Worm (Caenorhabditis elegans) whole organism, L4 larva: Measurements from ENCODE around the gene cdk-1.

Source experiments
- D1046.2 ChIP-seq: fragments of 200-800 bp; sonication (Bioruptor generic); IDR thresholded peaks from 2 replicates; pipeline ENCODE4 v1.3.6; 2022; ENCODE audit warnings: missing genetic modification characterization, missing compliant biosample characterization
- F10B5.3 ChIP-seq: sonication (generic microtip); optimal IDR thresholded peaks from 2 replicates; lab custom pipeline; 2016; ENCODE audit warnings: mild to moderate bottlenecking, missing genetic modification characterization, missing compliant biosample characterization
- F37D6.2 ChIP-seq: sonication (generic microtip); optimal IDR thresholded peaks from 2 replicates; lab custom pipeline; 2016; ENCODE audit warnings: mild to moderate bottlenecking, missing genetic modification characterization, missing compliant biosample characterization
- F49E8.2 ChIP-seq: sonication (generic microtip); optimal IDR thresholded peaks from 2 replicates; lab custom pipeline; 2016; ENCODE audit warnings: missing compliant biosample characterization, mild to moderate bottlenecking, missing genetic modification characterization, borderline replicate concordance
- T20F7.1 ChIP-seq: fragments of 200-800 bp; sonication (Bioruptor generic); optimal IDR thresholded peaks from 2 replicates; lab custom pipeline; 2018; ENCODE audit warnings: mild to moderate bottlenecking, missing genetic modification characterization, missing compliant biosample characterization
- T26A8.4 ChIP-seq: fragments of 200-800 bp; sonication (Bioruptor generic); IDR thresholded peaks from 2 replicates; pipeline ENCODE4 v1.3.6; 2022; ENCODE audit warnings: missing genetic modification characterization, missing compliant biosample characterization
- Y5F2A.4 ChIP-seq: fragments of 200-800 bp; sonication (Bioruptor generic); optimal IDR thresholded peaks from 2 replicates; lab custom pipeline; 2018; ENCODE audit warnings: mild to moderate bottlenecking, missing genetic modification characterization, missing compliant biosample characterization
- Y75B8A.6 ChIP-seq: fragments of 200-800 bp; sonication (Bioruptor generic); IDR thresholded peaks from 2 replicates; pipeline ENCODE4 v1.3.6; 2022; ENCODE audit warnings: missing genetic modification reagents, missing genetic modification characterization, missing compliant biosample characterization
- aha-1 ChIP-seq: fragments of 150-350 bp; peaks from one replicate; lab custom pipeline; 2014; ENCODE audit warnings: missing biosample characterization, missing genetic modification characterization
- ama-1 ChIP-seq: fragments of 150-350 bp; optimal IDR thresholded peaks from 2 replicates; lab custom pipeline; 2014; ENCODE audit warnings: inconsistent platforms, mixed read lengths
- attf-4 ChIP-seq: sonication (generic microtip); optimal IDR thresholded peaks from 3 replicates; lab custom pipeline; 2017; ENCODE audit warnings: missing biosample characterization, missing genetic modification characterization
- ceh-82 ChIP-seq: sonication (generic microtip); optimal IDR thresholded peaks from 2 replicates; lab custom pipeline; 2017; ENCODE audit warnings: missing biosample characterization, missing genetic modification characterization
- daf-12 ChIP-seq: fragments of 150-350 bp; optimal IDR thresholded peaks from 2 replicates; lab custom pipeline; 2014; ENCODE audit warnings: missing biosample characterization, missing genetic modification reagents, missing genetic modification characterization
- daf-16 ChIP-seq, 3 experiments: sonication (generic microtip); optimal IDR thresholded peaks; 2 replicates each; lab custom pipeline; 2016 to 2017; ENCODE audit warnings: missing genetic modification characterization in 3 of 3, missing genetic modification reagents in 3 of 3, mild to moderate bottlenecking in 2 of 3, missing compliant biosample characterization in 2 of 3, missing biosample characterization in 1 of 3, moderate library complexity in 1 of 3
- daf-19 ChIP-seq: fragments of 200-800 bp; sonication (Bioruptor generic); conservative IDR thresholded peaks from 2 replicates; pipeline ENCODE4 v1.3.6; 2022; ENCODE audit warnings: missing genetic modification characterization, missing compliant biosample characterization
- dmd-6 ChIP-seq: fragments of 200-800 bp; sonication (Bioruptor generic); IDR thresholded peaks from 2 replicates; pipeline ENCODE4 v1.3.6; 2022; ENCODE audit warnings: missing genetic modification reagents, missing genetic modification characterization, missing compliant biosample characterization
- dmd-8 ChIP-seq: fragments of 200-800 bp; sonication (Bioruptor generic); IDR thresholded peaks from 2 replicates; pipeline ENCODE4 v1.3.6; 2022; ENCODE audit warnings: missing genetic modification characterization, missing compliant biosample characterization
- duxl-1 ChIP-seq: sonication (generic microtip); optimal IDR thresholded peaks from 2 replicates; lab custom pipeline; 2016; ENCODE audit warnings: mild to moderate bottlenecking, missing genetic modification characterization, moderate library complexity, missing compliant biosample characterization; ENCODE audit not compliant: poor library complexity
- dve-1 ChIP-seq: sonication (generic microtip); optimal IDR thresholded peaks from 2 replicates; lab custom pipeline; 2017; ENCODE audit warnings: antibody characterized with exemption, mild to moderate bottlenecking, missing genetic modification characterization, missing compliant biosample characterization; ENCODE audit not compliant: insufficient read depth
- egl-43 ChIP-seq: fragments of 200-800 bp; sonication (Bioruptor generic); IDR thresholded peaks from 2 replicates; pipeline ENCODE4 v1.3.6; 2022; ENCODE audit warnings: missing genetic modification reagents, missing genetic modification characterization, missing compliant biosample characterization
- fkh-10 ChIP-seq: fragments of 150-350 bp; optimal IDR thresholded peaks from 2 replicates; lab custom pipeline; 2014; ENCODE audit warnings: missing biosample characterization, missing genetic modification reagents, missing genetic modification characterization
- hif-1 ChIP-seq, 2 experiments: sonication (generic microtip); optimal IDR thresholded peaks; 2 replicates each; lab custom pipeline; 2016 to 2017; ENCODE audit warnings: missing compliant biosample characterization in 2 of 2, missing genetic modification characterization in 2 of 2, missing genetic modification reagents in 2 of 2, missing genotype in 2 of 2, mild to moderate bottlenecking in 1 of 2
- hlh-11 ChIP-seq: fragments of 200-800 bp; sonication (Bioruptor generic); optimal IDR thresholded peaks from 2 replicates; lab custom pipeline; 2018; ENCODE audit warnings: mild to moderate bottlenecking, missing genetic modification characterization, missing compliant biosample characterization
- hlh-30 ChIP-seq: sonication (generic microtip); optimal IDR thresholded peaks from 2 replicates; lab custom pipeline; 2017; ENCODE audit warnings: antibody characterized with exemption, mild to moderate bottlenecking, missing genetic modification characterization, missing compliant biosample characterization; ENCODE audit not compliant: insufficient read depth
- hmg-1.1 ChIP-seq: fragments of 200-800 bp; sonication (Bioruptor generic); IDR thresholded peaks from 2 replicates; pipeline ENCODE4 v1.3.6; 2022; ENCODE audit warnings: missing genetic modification reagents, missing genetic modification characterization, missing compliant biosample characterization
- lim-7 ChIP-seq: fragments of 200-800 bp; sonication (Bioruptor generic); IDR thresholded peaks from 2 replicates; pipeline ENCODE4 v1.3.6; 2022; ENCODE audit warnings: missing genetic modification characterization, missing compliant biosample characterization
- lin-15B ChIP-seq: fragments of 150-350 bp; sonication (generic microtip); optimal IDR thresholded peaks from 3 replicates; lab custom pipeline; 2014; ENCODE audit warnings: missing biosample characterization, missing genetic modification characterization
- madf-5 ChIP-seq, 2 experiments: fragments of 200-800 bp; sonication (Bioruptor generic); IDR thresholded peaks; 2 replicates each; pipeline ENCODE4 v1.3.6; 2022; ENCODE audit warnings: missing compliant biosample characterization in 2 of 2, missing genetic modification characterization in 2 of 2
- madf-9 ChIP-seq: fragments of 200-800 bp; sonication (Bioruptor generic); conservative IDR thresholded peaks from 2 replicates; pipeline ENCODE4 v1.3.6; 2022; ENCODE audit warnings: missing genetic modification reagents, missing genetic modification characterization, missing compliant biosample characterization
- mxl-3 ChIP-seq: fragments of 200-800 bp; sonication (Bioruptor generic); optimal IDR thresholded peaks from 2 replicates; lab custom pipeline; 2018; ENCODE audit warnings: mild to moderate bottlenecking, missing genetic modification characterization, missing compliant biosample characterization
- nhr-10 ChIP-seq: fragments of 150-350 bp; optimal IDR thresholded peaks from 2 replicates; lab custom pipeline; 2014; ENCODE audit warnings: missing biosample characterization, missing genetic modification characterization
- nhr-102 ChIP-seq: sonication (generic microtip); optimal IDR thresholded peaks from 2 replicates; lab custom pipeline; 2016; ENCODE audit warnings: mild to moderate bottlenecking, missing genetic modification characterization, moderate library complexity, missing compliant biosample characterization
- nhr-11 ChIP-seq: fragments of 150-350 bp; optimal IDR thresholded peaks from 2 replicates; lab custom pipeline; 2014; ENCODE audit warnings: missing biosample characterization, missing genetic modification characterization
- nhr-237 ChIP-seq: sonication (generic microtip); optimal IDR thresholded peaks from 2 replicates; lab custom pipeline; 2017; ENCODE audit warnings: missing biosample characterization, missing genetic modification characterization
- nhr-28 ChIP-seq: fragments of 150-350 bp; optimal IDR thresholded peaks from 2 replicates; lab custom pipeline; 2014; ENCODE audit warnings: missing biosample characterization, missing genetic modification characterization
- nhr-42 ChIP-seq: fragments of 200-800 bp; sonication (Bioruptor generic); IDR thresholded peaks from 2 replicates; pipeline ENCODE4 v1.3.6; 2022; ENCODE audit warnings: missing genetic modification characterization, missing compliant biosample characterization
- nhr-48 ChIP-seq: sonication (generic microtip); optimal IDR thresholded peaks from 2 replicates; lab custom pipeline; 2016; ENCODE audit warnings: mild to moderate bottlenecking, missing genetic modification characterization, missing compliant biosample characterization
- nhr-6 ChIP-seq: fragments of 150-350 bp; optimal IDR thresholded peaks from 2 replicates; lab custom pipeline; 2014; ENCODE audit warnings: missing biosample characterization, missing genetic modification characterization
- nhr-77 ChIP-seq: fragments of 150-350 bp; optimal IDR thresholded peaks from 2 replicates; lab custom pipeline; 2014; ENCODE audit warnings: missing biosample characterization, missing genetic modification characterization
- rbr-2 ChIP-seq: sonication (generic microtip); optimal IDR thresholded peaks from 2 replicates; lab custom pipeline; 2016; ENCODE audit warnings: missing genotype, missing genetic modification characterization, missing compliant biosample characterization
- saeg-2 ChIP-seq: fragments of 200-800 bp; sonication (Bioruptor generic); IDR thresholded peaks from 2 replicates; pipeline ENCODE4 v1.3.6; 2022; ENCODE audit warnings: missing genetic modification reagents, missing genetic modification characterization, missing compliant biosample characterization
- sdz-12 ChIP-seq: fragments of 200-800 bp; sonication (Bioruptor generic); optimal IDR thresholded peaks from 2 replicates; lab custom pipeline; 2018; ENCODE audit warnings: mild to moderate bottlenecking, missing genetic modification characterization, missing compliant biosample characterization
- snpc-4 ChIP-seq: fragments of 150-350 bp; optimal IDR thresholded peaks from 2 replicates; lab custom pipeline; 2014; ENCODE audit warnings: missing biosample characterization, missing genetic modification characterization
- unc-130 ChIP-seq: sonication (generic microtip); optimal IDR thresholded peaks from 2 replicates; lab custom pipeline; 2016; ENCODE audit warnings: missing genetic modification reagents, missing genetic modification characterization, missing compliant biosample characterization
- unc-62 ChIP-seq, 3 experiments: fragments of 150-350 bp in 1 of 3; sonication (generic microtip); optimal IDR thresholded peaks in 2 of 3; peaks in 1 of 3; 1 replicate in 1 of 3; 2 replicates in 2 of 3; lab custom pipeline; 2014 to 2017; ENCODE audit warnings: missing biosample characterization in 3 of 3, missing genetic modification characterization in 3 of 3, missing genetic modification reagents in 3 of 3, missing genotype in 1 of 3
- zfp-3 ChIP-seq: fragments of 200-800 bp; sonication (Bioruptor generic); conservative IDR thresholded peaks from 2 replicates; pipeline ENCODE4 v1.3.6; 2022; ENCODE audit warnings: missing genetic modification reagents, missing genetic modification characterization, missing compliant biosample characterization
- zip-11 ChIP-seq: fragments of 200-800 bp; sonication (Bioruptor generic); IDR thresholded peaks from 2 replicates; pipeline ENCODE4 v1.3.6; 2022; ENCODE audit warnings: missing genetic modification characterization, missing compliant biosample characterization
- ztf-7 ChIP-seq: fragments of 150-350 bp; optimal IDR thresholded peaks from 2 replicates; lab custom pipeline; 2014; ENCODE audit warnings: missing biosample characterization, missing genetic modification characterization

The cdk-1 gene

ce11 chrIII:9697886-9698285, 49.4 kb upstream of the cdk-1 start:
- TF ChIP-seq mxl-3 (peak; percentile 44), unc-62 (GFP tag; optimal IDR thresholded peaks at IDR 0.05 in 1 of 2; lab: Kevin White, UChicago) (peak in 1 of 2 experiments; percentile 87), unc-62 (tag; optimal IDR thresholded peaks at IDR 0.05; lab: Kevin White, UChicago) (no peak), nhr-102 (tag; lab: Kevin White, UChicago) (no peak), hlh-30 (tag; lab: Kevin White, UChicago) (peak; percentile 48), nhr-28 (peak; percentile 5)

- TF ChIP-seq hif-1 (tag; optimal IDR thresholded peaks at IDR 0.05; lab: Kevin White, UChicago) (no peak), egl-43 (GFP tag; lab: Robert Waterston, UW) (no peak), snpc-4 (tag; lab: Kevin White, UChicago) (no peak), madf-5 (GFP tag; IDR thresholded peaks at IDR 0.05; lab: Robert Waterston, UW) (no peak), madf-9 (no peak), nhr-48 (no peak), F49E8.2 (tag; lab: Kevin White, UChicago) (no peak), nhr-11 (tag; lab: Kevin White, UChicago) (peak; percentile 5), lim-7 (GFP tag; lab: Robert Waterston, UW) (no peak), ama-1 (lab: Kevin White, UChicago) (no peak), nhr-77 (no peak), daf-12 (tag; lab: Kevin White, UChicago) (no peak), nhr-102 (tag; lab: Kevin White, UChicago) (no peak), unc-62 (GFP tag; optimal IDR thresholded peaks at IDR 0.05 in 1 of 2; lab: Kevin White, UChicago) (peak in 1 of 2 experiments; percentile 84), unc-62 (tag; optimal IDR thresholded peaks at IDR 0.05; lab: Kevin White, UChicago) (no peak), dve-1 (tag; lab: Kevin White, UChicago) (peak; percentile 40), nhr-237 (tag; lab: Kevin White, UChicago) (no peak), dmd-8 (GFP tag; lab: Robert Waterston, UW) (no peak), aha-1 (tag; lab: Kevin White, UChicago) (peak; percentile 80), unc-130 (GFP tag; lab: Kevin White, UChicago) (no peak), daf-19 (GFP tag; lab: Robert Waterston, UW) (no peak), Y5F2A.4 (GFP tag; lab: Kevin White, UChicago) (no peak), ceh-82 (no peak), attf-4 (tag; lab: Kevin White, UChicago) (no peak), hlh-11 (peak; percentile 58), rbr-2 (peak; percentile 35), ztf-7 (tag; lab: Kevin White, UChicago) (no peak), sdz-12 (GFP tag; lab: Kevin White, UChicago) (no peak), D1046.2 (no peak), T20F7.1 (GFP tag; lab: Kevin White, UChicago) (no peak), Y75B8A.6 (GFP tag; lab: Robert Waterston, UW) (no peak), dmd-6 (peak; percentile 37), nhr-42 (no peak), daf-16 (GFP tag; optimal IDR thresholded peaks at IDR 0.05; lab: Kevin White, UChicago) (no peak), daf-16 (tag; optimal IDR thresholded peaks at IDR 0.05; lab: Kevin White, UChicago) (no peak), fkh-10 (no peak), T26A8.4 (GFP tag; lab: Robert Waterston, UW) (no peak), zip-11 (GFP tag; lab: Robert Waterston, UW) (no peak), zfp-3 (no peak), F37D6.2 (no peak), hmg-1.1 (GFP tag; lab: Robert Waterston, UW) (peak; percentile 57), lin-15B (tag; lab: Kevin White, UChicago) (no peak), saeg-2 (GFP tag; lab: Robert Waterston, UW) (no peak), nhr-10 (no peak), F10B5.3 (tag; lab: Kevin White, UChicago) (no peak), duxl-1 (tag; lab: Kevin White, UChicago) (no peak), nhr-6 (no peak)
Measured at ce11 chrIII:9698635-9699396, 48.5 kb upstream of the cdk-1 start.
